Worm (Caenorhabditis elegans) whole organism, L4/young adult: ENCODE results near the gene sars-1.

Experiments
- W03F9.2 ChIP-seq: fragments of 150-350 bp; optimal IDR thresholded peaks from 2 replicates; lab custom pipeline; 2014; ENCODE audit warnings: missing biosample characterization, missing genetic modification characterization
- dao-5 ChIP-seq: sonication (generic microtip); optimal IDR thresholded peaks from 2 replicates; lab custom pipeline; 2016; ENCODE audit warnings: missing genotype, missing genetic modification characterization, moderate library complexity, missing compliant biosample characterization

- TF ChIP-seq W03F9.2 (tag; lab: Kevin White, UChicago): no peak
- TF ChIP-seq dao-5 (tag; lab: Kevin White, UChicago): no peak
These were observed 14.1 kb downstream of the sars-1 start, which contains the start of gene F44D12.2 for ce11 chrIV:10017633-10018032.
